Worm (Caenorhabditis elegans) whole organism, L3 larva: ENCODE results near the gene T21B4.3.

Experiments used
- R02D3.7 ChIP-seq: fragments of 150-350 bp; optimal IDR thresholded peaks from 2 replicates; lab custom pipeline; 2014; ENCODE audit warnings: missing biosample characterization, missing genetic modification characterization
- ZK546.5 ChIP-seq: sonication (generic microtip); optimal IDR thresholded peaks from 2 replicates; lab custom pipeline; 2017; ENCODE audit warnings: missing biosample characterization, missing genetic modification characterization
- aly-2 ChIP-seq: fragments of 150-350 bp; optimal IDR thresholded peaks from 2 replicates; lab custom pipeline; 2014; ENCODE audit warnings: missing biosample characterization, missing genetic modification characterization
- ama-1 ChIP-seq: fragments of 150-350 bp; optimal IDR thresholded peaks from 2 replicates; lab custom pipeline; 2018
- ceh-16 ChIP-seq: sonication (generic microtip); optimal IDR thresholded peaks from 2 replicates; lab custom pipeline; 2017; ENCODE audit warnings: missing biosample characterization, missing genetic modification characterization
- ceh-28 ChIP-seq: fragments of 150-350 bp; optimal IDR thresholded peaks from 2 replicates; lab custom pipeline; 2014; ENCODE audit warnings: missing biosample characterization, missing genetic modification reagents, missing genetic modification characterization
- ceh-82 ChIP-seq: fragments of 150-350 bp; optimal IDR thresholded peaks from 2 replicates; lab custom pipeline; 2014; ENCODE audit warnings: missing biosample characterization, missing genetic modification characterization
- egl-27 ChIP-seq: sonication (generic microtip); optimal IDR thresholded peaks from 4 replicates; lab custom pipeline; 2017; ENCODE audit warnings: missing biosample characterization, missing genetic modification reagents, missing genetic modification characterization
- elt-2 ChIP-seq: sonication (generic microtip); optimal IDR thresholded peaks from 2 replicates; lab custom pipeline; 2016; ENCODE audit warnings: missing genetic modification reagents, mild to moderate bottlenecking, missing genetic modification characterization, missing compliant biosample characterization
- fkh-10 ChIP-seq: sonication (generic microtip); optimal IDR thresholded peaks from 2 replicates; lab custom pipeline; 2017; ENCODE audit warnings: missing biosample characterization, missing genetic modification reagents, missing genetic modification characterization
- fkh-2 ChIP-seq: fragments of 150-350 bp; optimal IDR thresholded peaks from 2 replicates; lab custom pipeline; 2014; ENCODE audit warnings: missing biosample characterization, missing genetic modification reagents, missing genetic modification characterization
- fos-1 ChIP-seq: fragments of 150-350 bp; optimal IDR thresholded peaks from 2 replicates; lab custom pipeline; 2014; ENCODE audit warnings: missing biosample characterization, missing genetic modification characterization
- hmg-11 ChIP-seq: sonication (generic microtip); optimal IDR thresholded peaks from 2 replicates; lab custom pipeline; 2016; ENCODE audit warnings: missing genetic modification characterization, missing compliant biosample characterization
- jun-1 ChIP-seq: fragments of 150-350 bp; optimal IDR thresholded peaks from 2 replicates; lab custom pipeline; 2014; ENCODE audit warnings: missing biosample characterization, missing genetic modification reagents, missing genetic modification characterization
- lin-15B ChIP-seq: fragments of 150-350 bp; optimal IDR thresholded peaks from 2 replicates; lab custom pipeline; 2014; ENCODE audit warnings: missing biosample characterization, missing genetic modification characterization
- lin-39 ChIP-seq: fragments of 150-350 bp; optimal IDR thresholded peaks from 2 replicates; lab custom pipeline; 2018; ENCODE audit warnings: missing biosample characterization, missing genetic modification reagents, missing genetic modification characterization
- lsy-12 ChIP-seq: sonication (generic microtip); optimal IDR thresholded peaks from 2 replicates; lab custom pipeline; 2016; ENCODE audit warnings: mild to moderate bottlenecking, missing genetic modification characterization, missing compliant biosample characterization
- mdl-1 ChIP-seq: fragments of 150-350 bp; optimal IDR thresholded peaks from 2 replicates; lab custom pipeline; 2014; ENCODE audit warnings: missing biosample characterization, missing genetic modification characterization
- mml-1 ChIP-seq: fragments of 150-350 bp; sonication (generic microtip); optimal IDR thresholded peaks from 3 replicates; lab custom pipeline; 2014; ENCODE audit warnings: missing biosample characterization, missing genetic modification characterization
- nfya-1 ChIP-seq: sonication (generic microtip); optimal IDR thresholded peaks from 2 replicates; lab custom pipeline; 2017; ENCODE audit warnings: missing genetic modification characterization, mild to moderate bottlenecking, missing compliant biosample characterization, antibody characterized with exemption, moderate library complexity; ENCODE audit not compliant: insufficient read depth
- nhr-11 ChIP-seq: fragments of 150-350 bp; optimal IDR thresholded peaks from 2 replicates; lab custom pipeline; 2014; ENCODE audit warnings: missing biosample characterization, missing genetic modification characterization
- nhr-12 ChIP-seq: fragments of 150-350 bp; optimal IDR thresholded peaks from 2 replicates; lab custom pipeline; 2014; ENCODE audit warnings: missing biosample characterization, missing genetic modification characterization
- nhr-23 ChIP-seq: fragments of 150-350 bp; optimal IDR thresholded peaks from 2 replicates; lab custom pipeline; 2014; ENCODE audit warnings: missing biosample characterization, missing genetic modification reagents, missing genetic modification characterization
- nhr-25 ChIP-seq: sonication (generic microtip); optimal IDR thresholded peaks from 2 replicates; lab custom pipeline; 2017; ENCODE audit warnings: missing biosample characterization, missing genetic modification characterization
- nhr-28 ChIP-seq: fragments of 150-350 bp; optimal IDR thresholded peaks from 2 replicates; lab custom pipeline; 2014; ENCODE audit warnings: missing biosample characterization, missing genetic modification characterization
- nhr-43 ChIP-seq: sonication (generic microtip); optimal IDR thresholded peaks from 2 replicates; lab custom pipeline; 2016; ENCODE audit warnings: mild to moderate bottlenecking, missing genetic modification characterization, missing compliant biosample characterization; ENCODE audit not compliant: poor library complexity, severe bottlenecking
- nhr-76 ChIP-seq: fragments of 150-350 bp; sonication (generic microtip); optimal IDR thresholded peaks from 5 replicates; lab custom pipeline; 2014; ENCODE audit warnings: missing biosample characterization, missing genetic modification characterization
- nhr-77 ChIP-seq: fragments of 150-350 bp; optimal IDR thresholded peaks from 2 replicates; lab custom pipeline; 2014; ENCODE audit warnings: missing biosample characterization, missing genetic modification characterization
- pha-4 ChIP-seq: fragments of 150-350 bp; optimal IDR thresholded peaks from 2 replicates; lab custom pipeline; 2014; ENCODE audit warnings: missing biosample characterization, missing genetic modification reagents, missing genetic modification characterization
- pqm-1 ChIP-seq: fragments of 150-350 bp; optimal IDR thresholded peaks from 2 replicates; lab custom pipeline; 2017; ENCODE audit warnings: missing biosample characterization, missing genetic modification characterization, inconsistent platforms
- skn-1 ChIP-seq: fragments of 150-350 bp; optimal IDR thresholded peaks from 2 replicates; lab custom pipeline; 2014; ENCODE audit warnings: missing biosample characterization, missing genetic modification characterization
- snpc-4 ChIP-seq: fragments of 150-350 bp; optimal IDR thresholded peaks from 2 replicates; lab custom pipeline; 2014; ENCODE audit warnings: missing biosample characterization, missing genetic modification characterization
- tbx-2 ChIP-seq: sonication (generic microtip); optimal IDR thresholded peaks from 2 replicates; lab custom pipeline; 2016; ENCODE audit warnings: mild to moderate bottlenecking, missing genetic modification characterization, missing compliant biosample characterization
- unc-39 ChIP-seq: sonication (generic microtip); optimal IDR thresholded peaks from 4 replicates; lab custom pipeline; 2017; ENCODE audit warnings: missing biosample characterization, missing genetic modification characterization
- unc-62 ChIP-seq: fragments of 150-350 bp; sonication (generic microtip); optimal IDR thresholded peaks from 4 replicates; lab custom pipeline; 2014; ENCODE audit warnings: missing biosample characterization, missing genetic modification reagents, missing genetic modification characterization
- zag-1 ChIP-seq: fragments of 150-350 bp; optimal IDR thresholded peaks from 2 replicates; lab custom pipeline; 2014; ENCODE audit warnings: missing biosample characterization, missing genetic modification characterization
- ztf-11 ChIP-seq: fragments of 150-350 bp; optimal IDR thresholded peaks from 2 replicates; lab custom pipeline; 2014; ENCODE audit warnings: missing biosample characterization, missing genetic modification characterization

The T21B4.3 gene

ce11 chrII:12508650-12509049 lies 11.8 kb upstream of the T21B4.3 start, which contains the start of gene srh-67:
srh-67 (plus strand) TSS chrII:12508950.
- TF ChIP-seq R02D3.7 (tag; lab: Kevin White, UChicago) (no peak), hmg-11 (tag; lab: Kevin White, UChicago) (no peak)

- TF ChIP-seq pha-4 (no peak), nhr-12 (tag; lab: Kevin White, UChicago) (no peak), fkh-2 (tag; lab: Kevin White, UChicago) (no peak), nhr-28 (tag; lab: Kevin White, UChicago) (no peak), nhr-11 (no peak), ceh-28 (no peak), nhr-77 (tag; lab: Kevin White, UChicago) (no peak), nhr-76 (no peak), egl-27 (tag; lab: Kevin White, UChicago) (no peak), ama-1 (no peak)
- TF ChIP-seq, all 47 proteins: peak for 0
Observed at ce11 chrII:12507038-12507437, 10.2 kb upstream of the T21B4.3 start, which contains the start of gene srh-68. srh-68 (plus strand) TSS chrII:12507338.

ce11 chrII:12506511-12506910 lies 9.6 kb upstream of the T21B4.3 start:
- TF ChIP-seq unc-39 (tag; lab: Kevin White, UChicago): no peak
- TF ChIP-seq lsy-12 (tag; lab: Kevin White, UChicago): no peak
- TF ChIP-seq nhr-12 (tag; lab: Kevin White, UChicago): no peak
- TF ChIP-seq mdl-1: no peak
- no peak for TF ChIP-seq fos-1 (tag; lab: Kevin White, UChicago)
- no peak for TF ChIP-seq lin-39 (tag; lab: Kevin White, UChicago)
- TF ChIP-seq nhr-11: peak; percentile 10
- TF ChIP-seq lin-15B (tag; lab: Kevin White, UChicago): no peak
- TF ChIP-seq egl-27 (tag; lab: Kevin White, UChicago): no peak

ce11 chrII:12502784-12503183 lies 5.9 kb upstream of the T21B4.3 start, which contains the start of gene ador-1:
ador-1 (minus strand) TSS chrII:12502884.
- TF ChIP-seq zag-1 (no peak), unc-39 (tag; lab: Kevin White, UChicago) (no peak), ceh-28 (no peak), mdl-1 (no peak)

DNA sequence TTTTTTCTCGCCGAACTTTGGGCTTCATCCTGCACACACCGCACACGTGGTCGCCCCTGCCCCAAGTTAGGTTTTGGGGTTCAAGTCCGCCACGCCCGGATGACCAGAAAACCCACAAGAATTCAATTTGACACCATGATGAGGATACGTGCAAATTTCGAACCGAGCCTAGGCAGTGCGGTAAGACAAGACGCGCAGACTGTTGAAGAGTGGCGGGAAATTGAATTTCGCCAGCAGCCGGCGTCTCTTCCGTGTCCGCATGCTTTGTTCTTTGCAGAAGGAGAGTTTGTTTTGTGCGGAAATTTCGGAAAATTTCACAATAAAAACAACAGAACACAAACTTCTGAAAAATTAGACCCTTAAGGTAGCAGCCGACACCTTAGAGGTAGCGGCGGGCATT lies 3.1 kb upstream of the T21B4.3 start:
- TF ChIP-seq ZK546.5 (tag; lab: Kevin White, UChicago): no peak
- TF ChIP-seq fkh-10 (GFP tag; lab: Kevin White, UChicago): peak; percentile 2

DNA sequence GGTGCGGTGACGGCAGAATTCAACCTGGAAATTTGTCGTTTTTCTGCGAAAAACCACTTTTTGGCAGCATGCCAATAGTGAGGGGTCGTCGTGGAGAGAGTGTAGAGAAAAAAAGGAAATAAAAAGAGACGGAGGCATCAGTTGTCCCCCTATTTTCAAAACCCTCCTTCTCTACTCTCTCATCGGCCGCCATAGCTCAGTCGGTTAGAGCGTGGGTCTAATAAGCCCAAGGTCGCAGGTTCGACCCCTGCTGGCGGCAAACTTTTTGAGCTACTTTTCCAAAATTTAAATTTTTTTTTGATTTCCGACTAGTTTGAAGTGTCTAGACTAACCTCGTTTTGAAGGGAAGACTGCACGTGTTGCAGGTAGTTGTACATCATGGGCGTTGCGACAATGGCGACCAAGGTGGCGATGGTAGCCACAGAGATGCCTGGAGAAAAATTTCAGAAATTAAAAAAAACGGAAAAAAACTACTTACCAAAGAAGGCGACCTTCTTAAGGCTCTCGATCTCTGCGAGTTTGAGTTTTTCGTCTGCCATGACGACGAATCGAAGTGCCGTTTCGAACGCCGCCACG lies 2.2 kb downstream of the T21B4.3 start, which contains the start of gene col-85:
Gene col-85 (minus strand): TSS at position 540 of the 576 bp plus-strand sequence.
- TF ChIP-seq elt-2 (tag; lab: Kevin White, UChicago) (peak; percentile 47), mml-1 (tag; lab: Kevin White, UChicago) (no peak), skn-1 (tag; lab: Kevin White, UChicago) (peak; percentile 63), tbx-2 (tag; lab: Kevin White, UChicago) (peak; percentile 15), aly-2 (tag; lab: Kevin White, UChicago) (no peak), egl-27 (tag; lab: Kevin White, UChicago) (peak; percentile 41), nhr-25 (peak; percentile 31), unc-62 (no peak), hmg-11 (tag; lab: Kevin White, UChicago) (peak; percentile 89), nhr-76 (no peak), ceh-82 (tag; lab: Kevin White, UChicago) (peak; percentile 32), lin-39 (tag; lab: Kevin White, UChicago) (peak; percentile 19), lin-15B (tag; lab: Kevin White, UChicago) (peak; percentile 35), nhr-12 (tag; lab: Kevin White, UChicago) (no peak), ztf-11 (tag; lab: Kevin White, UChicago) (no peak), ceh-16 (tag; lab: Kevin White, UChicago) (no peak), nfya-1 (tag; lab: Kevin White, UChicago) (peak; percentile 66), R02D3.7 (tag; lab: Kevin White, UChicago) (peak; percentile 8), nhr-43 (peak; percentile 80), jun-1 (peak; percentile 61), nhr-23 (peak; percentile 30), snpc-4 (tag; lab: Kevin White, UChicago) (peak; percentile 93), pqm-1 (peak; percentile 13), lsy-12 (tag; lab: Kevin White, UChicago) (peak; percentile 31), mdl-1 (no peak)
